Fruit fly (Drosophila melanogaster) whole organism, embryonic: ENCODE measurements around the gene CG14195.

Experiments
- Adf1 ChIP-seq: fragments of 200-800 bp; sonication (Bioruptor generic); IDR thresholded peaks from 2 replicates; pipeline ENCODE4 v1.3.6; 2022; ENCODE audit warnings: missing biosample characterization, missing genetic modification characterization
- Bgb ChIP-seq: fragments of 200-800 bp; sonication (Bioruptor generic); IDR thresholded peaks from 2 replicates; pipeline ENCODE4 v1.3.6; 2022; ENCODE audit warnings: missing biosample characterization, missing genetic modification characterization; ENCODE audit not compliant: partially characterized antibody
- CG1024 ChIP-seq: fragments of 200-800 bp; sonication (Bioruptor generic); IDR thresholded peaks from 2 replicates; pipeline ENCODE4 v1.3.6; 2022; ENCODE audit warnings: missing biosample characterization, missing genetic modification characterization
- CG10267 ChIP-seq: fragments of 200-800 bp; sonication (Bioruptor generic); optimal IDR thresholded peaks from 2 replicates; lab custom pipeline; 2018; ENCODE audit warnings: missing biosample characterization, mild to moderate bottlenecking, missing genetic modification characterization, moderate library complexity
- CG10274 ChIP-seq: fragments of 200-800 bp; sonication (Bioruptor generic); optimal IDR thresholded peaks from 3 replicates; lab custom pipeline; 2017; ENCODE audit warnings: missing biosample characterization, mild to moderate bottlenecking, missing genetic modification characterization
- CG10979 ChIP-seq: fragments of 200-800 bp; sonication (Bioruptor generic); optimal IDR thresholded peaks from 2 replicates; lab custom pipeline; 2018; ENCODE audit warnings: missing biosample characterization, mild to moderate bottlenecking, missing genetic modification characterization, moderate library complexity
- CG15073 ChIP-seq: fragments of 200-800 bp; sonication (Bioruptor generic); optimal IDR thresholded peaks from 2 replicates; lab custom pipeline; 2016; ENCODE audit warnings: missing biosample characterization, missing genetic modification characterization
- CG15479 ChIP-seq: fragments of 200-800 bp; sonication (Bioruptor generic); optimal IDR thresholded peaks from 3 replicates; lab custom pipeline; 2019; ENCODE audit warnings: missing biosample characterization, mild to moderate bottlenecking, missing genetic modification characterization, moderate library complexity
- CG1603 ChIP-seq: fragments of 200-800 bp; sonication (Bioruptor generic); optimal IDR thresholded peaks from 2 replicates; lab custom pipeline; 2019; ENCODE audit warnings: missing biosample characterization, mild to moderate bottlenecking, missing genetic modification characterization, moderate library complexity
- CG1647 ChIP-seq: fragments of 200-800 bp; sonication (Bioruptor generic); optimal IDR thresholded peaks from 3 replicates; lab custom pipeline; 2016; ENCODE audit warnings: missing biosample characterization, missing genetic modification characterization
- CG17186 ChIP-seq: fragments of 200-800 bp; sonication (Bioruptor generic); optimal IDR thresholded peaks from 3 replicates; lab custom pipeline; 2017; ENCODE audit warnings: missing biosample characterization, missing genetic modification reagents, missing genetic modification characterization
- CG17359 ChIP-seq: fragments of 200-800 bp; sonication (Bioruptor generic); optimal IDR thresholded peaks from 3 replicates; lab custom pipeline; 2018; ENCODE audit warnings: missing biosample characterization, mild to moderate bottlenecking, missing genetic modification characterization, moderate library complexity
- CG17568 ChIP-seq: fragments of 200-800 bp; sonication (Bioruptor generic); optimal IDR thresholded peaks from 2 replicates; lab custom pipeline; 2018; ENCODE audit warnings: missing biosample characterization, mild to moderate bottlenecking, missing genetic modification characterization, moderate library complexity
- CG17802 ChIP-seq: fragments of 200-800 bp; sonication (Bioruptor generic); optimal IDR thresholded peaks from 2 replicates; lab custom pipeline; 2018; ENCODE audit warnings: missing biosample characterization, mild to moderate bottlenecking, missing genetic modification characterization, moderate library complexity
- CG18011 ChIP-seq: fragments of 200-800 bp; sonication (Bioruptor generic); optimal IDR thresholded peaks from 2 replicates; lab custom pipeline; 2017; ENCODE audit warnings: missing biosample characterization, missing genetic modification characterization, mild to moderate bottlenecking, moderate library complexity, missing genotype
- CG18619 ChIP-seq: fragments of 200-800 bp; sonication (Bioruptor generic); optimal IDR thresholded peaks from 3 replicates; lab custom pipeline; 2017; ENCODE audit warnings: missing biosample characterization, mild to moderate bottlenecking, missing genetic modification characterization
- CG32767 ChIP-seq: fragments of 200-800 bp; sonication (Bioruptor generic); IDR thresholded peaks from 2 replicates; pipeline ENCODE4 v1.3.6; 2022; ENCODE audit warnings: missing biosample characterization, missing genetic modification characterization
- CG33557 ChIP-seq: fragments of 200-800 bp; sonication (Bioruptor generic); optimal IDR thresholded peaks from 2 replicates; lab custom pipeline; 2019; ENCODE audit warnings: missing biosample characterization, mild to moderate bottlenecking, missing genetic modification characterization, moderate library complexity
- CG3726 ChIP-seq: fragments of 200-800 bp; sonication (Bioruptor generic); IDR thresholded peaks from 3 replicates; pipeline ENCODE4, ENCODE4 v1.3.6; 2022; ENCODE audit warnings: missing biosample characterization, missing genetic modification characterization
- CG3838 ChIP-seq: fragments of 200-800 bp; sonication (Bioruptor generic); optimal IDR thresholded peaks from 3 replicates; lab custom pipeline; 2016; ENCODE audit warnings: missing biosample characterization, missing genetic modification characterization
- CG3847 ChIP-seq: fragments of 200-800 bp; sonication (Bioruptor generic); IDR thresholded peaks from 2 replicates; pipeline ENCODE4 v1.3.6; 2022; ENCODE audit warnings: missing biosample characterization, missing genetic modification characterization
- CG4404 ChIP-seq: fragments of 200-800 bp; sonication (Bioruptor generic); IDR thresholded peaks from 2 replicates; pipeline ENCODE4 v1.3.6; 2022; ENCODE audit warnings: missing biosample characterization, missing genetic modification characterization
- CG5953 ChIP-seq: fragments of 200-800 bp; sonication (Bioruptor generic); IDR thresholded peaks from 2 replicates; pipeline ENCODE4 v1.3.6; 2022; ENCODE audit warnings: missing biosample characterization, missing genetic modification characterization
- CG7556 ChIP-seq: fragments of 200-800 bp; sonication (Bioruptor generic); optimal IDR thresholded peaks from 2 replicates; lab custom pipeline; 2017; ENCODE audit warnings: missing biosample characterization, mild to moderate bottlenecking, missing genetic modification characterization
- CG7839 ChIP-seq: fragments of 200-800 bp; sonication (Bioruptor generic); optimal IDR thresholded peaks from 3 replicates; lab custom pipeline; 2018; ENCODE audit warnings: missing biosample characterization, mild to moderate bottlenecking, missing genetic modification characterization, moderate library complexity
- CG7963 ChIP-seq: fragments of 200-800 bp; sonication (Bioruptor generic); IDR thresholded peaks from 3 replicates; pipeline ENCODE4 v1.3.6; 2022; ENCODE audit warnings: missing biosample characterization, missing genetic modification characterization; ENCODE audit not compliant: partially characterized antibody
- Dek ChIP-seq: fragments of 200-800 bp; sonication (Bioruptor generic); optimal IDR thresholded peaks from 3 replicates; lab custom pipeline; 2019; ENCODE audit warnings: missing biosample characterization, mild to moderate bottlenecking, missing genetic modification characterization, moderate library complexity
- Dp ChIP-seq: fragments of 200-800 bp; sonication (Bioruptor generic); optimal IDR thresholded peaks from 2 replicates; lab custom pipeline; 2018; ENCODE audit warnings: missing biosample characterization, mild to moderate bottlenecking, missing genetic modification characterization, moderate library complexity
- E2f2 ChIP-seq: fragments of 200-800 bp; sonication (Bioruptor generic); IDR thresholded peaks from 2 replicates; pipeline ENCODE4 v1.3.6; 2022; ENCODE audit warnings: missing biosample characterization, missing genetic modification characterization
- HmgD ChIP-seq: fragments of 200-800 bp; sonication (Bioruptor generic); optimal IDR thresholded peaks from 3 replicates; lab custom pipeline; 2016; ENCODE audit warnings: missing biosample characterization, missing genetic modification characterization
- Hsf ChIP-seq: fragments of 200-800 bp; sonication (Bioruptor generic); optimal IDR thresholded peaks from 3 replicates; lab custom pipeline; 2016; ENCODE audit warnings: missing biosample characterization, missing genetic modification characterization
- Jarid2 ChIP-seq: fragments of 200-800 bp; sonication (Bioruptor generic); optimal IDR thresholded peaks from 3 replicates; lab custom pipeline; 2017; ENCODE audit warnings: mild to moderate bottlenecking, missing biosample characterization, missing genetic modification reagents, missing genetic modification characterization
- Pdp1 ChIP-seq, 2 experiments: fragments of 200-800 bp; sonication (Bioruptor generic); optimal IDR thresholded peaks; 3 replicates each; lab custom pipeline; 2016; ENCODE audit warnings: missing biosample characterization in 2 of 2, missing genetic modification characterization in 2 of 2, mild to moderate bottlenecking in 1 of 2, moderate library complexity in 1 of 2
- Tbp ChIP-seq: fragments of >200 bp; optimal IDR thresholded peaks from 2 replicates; lab custom pipeline; 2018; ENCODE audit warnings: missing biosample characterization, missing genetic modification characterization
- Vsx1 ChIP-seq: fragments of 200-800 bp; sonication (Bioruptor generic); optimal IDR thresholded peaks from 2 replicates; lab custom pipeline; 2017; ENCODE audit warnings: missing biosample characterization, mild to moderate bottlenecking, missing genetic modification characterization, missing genetic modification reagents
- ara ChIP-seq: fragments of 200-800 bp; sonication (Bioruptor generic); IDR thresholded peaks from 2 replicates; pipeline ENCODE4 v1.3.6; 2022; ENCODE audit warnings: missing biosample characterization, missing genetic modification characterization
- bcd ChIP-seq: fragments of 200-800 bp; sonication (Bioruptor generic); optimal IDR thresholded peaks from 2 replicates; lab custom pipeline; 2017; ENCODE audit warnings: missing biosample characterization, mild to moderate bottlenecking, missing genetic modification characterization
- bowl ChIP-seq: fragments of 200-800 bp; sonication (Bioruptor generic); IDR thresholded peaks from 2 replicates; pipeline ENCODE4 v1.3.6; 2022; ENCODE audit warnings: missing biosample characterization, missing genetic modification characterization
- ci ChIP-seq: fragments of 200-800 bp; sonication (Bioruptor generic); IDR thresholded peaks from 3 replicates; pipeline ENCODE4 v1.3.6; 2022; ENCODE audit warnings: missing biosample characterization, missing genetic modification characterization
- crol ChIP-seq: fragments of 200-800 bp; sonication (Bioruptor generic); IDR thresholded peaks from 2 replicates; pipeline ENCODE4 v1.3.6; 2022; ENCODE audit warnings: missing biosample characterization, missing genetic modification characterization
- dan ChIP-seq: fragments of 200-800 bp; sonication (Bioruptor generic); IDR thresholded peaks from 2 replicates; pipeline ENCODE4 v1.3.6; 2022; ENCODE audit warnings: missing biosample characterization, missing genetic modification characterization
- dm ChIP-seq: fragments of 200-800 bp; sonication (Bioruptor generic); optimal IDR thresholded peaks from 3 replicates; lab custom pipeline; 2016; ENCODE audit warnings: missing biosample characterization, missing genetic modification characterization
- gfzf ChIP-seq: fragments of 200-800 bp; sonication (Bioruptor generic); optimal IDR thresholded peaks from 2 replicates; lab custom pipeline; 2016; ENCODE audit warnings: missing biosample characterization, mild to moderate bottlenecking, missing genetic modification characterization, moderate library complexity
- hkb ChIP-seq, 2 experiments: fragments of 200-800 bp in 1 of 2; fragments of >200 bp in 1 of 2; sonication (Bioruptor generic) in 1 of 2; IDR thresholded peaks in 1 of 2; optimal IDR thresholded peaks in 1 of 2; 2 replicates each; pipeline versions ENCODE4 v1.3.6 to Lab custom; 2017 to 2022; ENCODE audit warnings: missing biosample characterization in 1 of 2, missing genetic modification characterization in 1 of 2
- mam ChIP-seq: fragments of 200-800 bp; sonication (Bioruptor generic); optimal IDR thresholded peaks from 3 replicates; lab custom pipeline; 2016; ENCODE audit warnings: missing biosample characterization, missing genetic modification characterization
- odd ChIP-seq: fragments of 200-800 bp; sonication (Bioruptor generic); optimal IDR thresholded peaks from 2 replicates; lab custom pipeline; 2017; ENCODE audit warnings: missing biosample characterization, mild to moderate bottlenecking, missing genetic modification characterization
- p53 ChIP-seq: fragments of 200-800 bp; sonication (Bioruptor generic); optimal IDR thresholded peaks from 2 replicates; lab custom pipeline; 2016; ENCODE audit warnings: missing biosample characterization, missing genetic modification characterization
- pum ChIP-seq: fragments of 200-800 bp; sonication (Bioruptor generic); optimal IDR thresholded peaks from 2 replicates; lab custom pipeline; 2016; ENCODE audit warnings: missing biosample characterization, missing genetic modification characterization
- toy ChIP-seq: fragments of 200-800 bp; sonication (Bioruptor generic); IDR thresholded peaks from 2 replicates; pipeline ENCODE4 v1.3.6; 2022; ENCODE audit warnings: missing biosample characterization, missing genetic modification characterization
- tup ChIP-seq: fragments of 200-800 bp; sonication (Bioruptor generic); optimal IDR thresholded peaks from 2 replicates; lab custom pipeline; 2016; ENCODE audit warnings: missing biosample characterization, mild to moderate bottlenecking, missing genetic modification characterization, moderate library complexity
- zfh1 ChIP-seq: fragments of 200-800 bp; sonication (Bioruptor generic); IDR thresholded peaks from 3 replicates; pipeline ENCODE4 v1.3.6; 2022; ENCODE audit warnings: missing biosample characterization, missing genetic modification characterization

The CG14195 gene

DNA sequence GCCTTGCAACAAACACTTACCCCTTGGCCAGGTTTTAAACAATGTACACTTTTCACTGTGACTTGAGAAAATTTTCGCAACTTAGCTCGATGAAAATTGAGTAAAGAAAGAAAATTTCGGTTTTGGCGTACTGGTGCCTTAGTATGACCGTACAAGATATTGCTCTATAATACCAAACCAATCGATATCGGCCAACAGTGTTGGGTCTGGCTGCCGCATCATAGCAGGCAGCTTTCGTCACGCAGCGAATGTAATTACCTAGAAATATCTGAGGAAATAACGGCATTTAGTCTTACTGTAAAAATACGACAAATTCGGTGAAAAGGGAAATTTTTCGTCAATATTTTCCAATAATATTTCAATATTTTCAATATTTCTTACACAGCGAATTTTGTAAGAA lies 3.9 kb downstream of the CG14195 start, which contains the start of gene Ulp1 (continued):
- TF ChIP-seq CG3726 (GFP tag; lab: Robert Waterston, UW): no peak
- TF ChIP-seq dm: no peak
- TF ChIP-seq CG1647 (GFP tag; lab: Kevin White, UChicago): no peak
- TF ChIP-seq CG3838 (GFP tag; lab: Kevin White, UChicago): no peak
- no peak for TF ChIP-seq Tbp (GFP tag; lab: Kevin White, UChicago)
- no peak for TF ChIP-seq CG1024 (GFP tag; lab: Robert Waterston, UW)
- no peak for TF ChIP-seq CG7556 (GFP tag; lab: Kevin White, UChicago)
- no peak for TF ChIP-seq CG17802 (tag; lab: Kevin White, UChicago)
- no peak for TF ChIP-seq CG17568 (GFP tag; lab: Kevin White, UChicago)
- TF ChIP-seq bcd: peak; percentile 30
- no peak for TF ChIP-seq CG5953 (GFP tag; lab: Robert Waterston, UW)
- TF ChIP-seq CG4404: no peak
- TF ChIP-seq crol (GFP tag; lab: Robert Waterston, UW): no peak
- peak; percentile 55 for TF ChIP-seq Bgb
- TF ChIP-seq tup (GFP tag; lab: Kevin White, UChicago): no peak
- no peak for TF ChIP-seq CG15073
- no peak for TF ChIP-seq CG15479 (GFP tag; lab: Kevin White, UChicago)
- no peak for TF ChIP-seq Dek (tag; lab: Kevin White, UChicago)
- no peak for TF ChIP-seq CG32767 (GFP tag; lab: Robert Waterston, UW)
- no peak for TF ChIP-seq CG18619 (GFP tag; lab: Kevin White, UChicago)
- no peak for TF ChIP-seq pum (GFP tag; lab: Kevin White, UChicago)
- TF ChIP-seq ara (GFP tag; lab: Robert Waterston, UW): no peak
- TF ChIP-seq ci: 0 out of 3 replicates have a peak, but pooled peaks have one; percentile 32
- no peak for TF ChIP-seq Hsf
- TF ChIP-seq odd (GFP tag; lab: Kevin White, UChicago): no peak
- no peak for TF ChIP-seq hkb (optimal IDR thresholded peaks at IDR 0.05; lab: Kevin White, UChicago)
- TF ChIP-seq hkb (GFP tag; IDR thresholded peaks at IDR 0.05; lab: Robert Waterston, UW): no peak
- peak; percentile 85 for TF ChIP-seq CG10267 (tag; lab: Kevin White, UChicago)
- TF ChIP-seq Vsx1 (GFP tag; lab: Kevin White, UChicago): peak; percentile 69
- TF ChIP-seq E2f2 (GFP tag; lab: Robert Waterston, UW): peak; percentile 58
- TF ChIP-seq Dp (GFP tag; lab: Kevin White, UChicago): peak; percentile 56
- no peak; the same call in 1 of the 2 replicates for TF ChIP-seq Adf1 (GFP tag; lab: Robert Waterston, UW)
- TF ChIP-seq CG7963: no peak
- TF ChIP-seq p53: no peak
- TF ChIP-seq mam (GFP tag; lab: Kevin White, UChicago): peak; percentile 34
- peak; percentile 57 for TF ChIP-seq HmgD (GFP tag; lab: Kevin White, UChicago)
- TF ChIP-seq Pdp1 (GFP tag; optimal IDR thresholded peaks at IDR 0.05; lab: Kevin White, UChicago): peak in 1 of 2 experiments; percentile 47
- peak; percentile 98 for TF ChIP-seq CG18011 (GFP tag; lab: Kevin White, UChicago)
- no peak for TF ChIP-seq CG10979 (tag; lab: Kevin White, UChicago)
- TF ChIP-seq CG3847 (GFP tag; lab: Robert Waterston, UW): peak; percentile 16; the same call in 1 of the 2 replicates
- TF ChIP-seq Jarid2: no peak
- TF ChIP-seq bowl (GFP tag; lab: Robert Waterston, UW): no peak
- peak; percentile 52 for TF ChIP-seq CG17186 (GFP tag; lab: Kevin White, UChicago)
- TF ChIP-seq toy (GFP tag; lab: Robert Waterston, UW): no peak
- TF ChIP-seq CG17359: peak; percentile 56
- TF ChIP-seq CG10274: no peak
- TF ChIP-seq zfh1 (GFP tag; lab: Robert Waterston, UW): no peak
- peak; percentile 78 for TF ChIP-seq CG1603 (tag; lab: Kevin White, UChicago)
- TF ChIP-seq dan (GFP tag; lab: Robert Waterston, UW): no peak
- TF ChIP-seq CG33557 (GFP tag; lab: Kevin White, UChicago): no peak
- TF ChIP-seq gfzf (GFP tag; lab: Kevin White, UChicago): peak; percentile 94
- TF ChIP-seq CG7839: no peak
